Fruit fly (Drosophila melanogaster): ENCODE data around the gene CG1138.

- no peak for TF ChIP-seq psq (optimal IDR thresholded peaks at IDR 0.05)
- TF ChIP-seq CG8478 (optimal IDR thresholded peaks at IDR 0.05) = no peak
- TF ChIP-seq usp (GFP tag; optimal IDR thresholded peaks at IDR 0.05) = no peak
- no peak for TF ChIP-seq pan (optimal IDR thresholded peaks at IDR 0.05)
- TF ChIP-seq EcR (GFP tag; optimal IDR thresholded peaks at IDR 0.05) = no peak
Observed at dm6 chr3R:6580484-6580883, 17.3 kb downstream of the CG1138 start, which contains the start of gene CG2336.

Measured in whole organism.